Worm (Caenorhabditis elegans) whole organism, L1 larva: Measurements from ENCODE around the gene srxa-10.

Experiments used
- C04F5.9 ChIP-seq: sonication (generic microtip); optimal IDR thresholded peaks from 2 replicates; lab custom pipeline; 2016; ENCODE audit warnings: missing genetic modification characterization, missing compliant biosample characterization
- ets-5 ChIP-seq: fragments of 200-800 bp; sonication (Bioruptor generic); IDR thresholded peaks from 2 replicates; pipeline ENCODE4 v1.3.6; 2022; ENCODE audit warnings: missing genetic modification characterization, missing compliant biosample characterization
- mdl-1 ChIP-seq, 2 experiments: fragments of 150-350 bp; optimal IDR thresholded peaks; 2 replicates each; lab custom pipeline; 2014 to 2017; ENCODE audit warnings: missing biosample characterization in 2 of 2, missing genetic modification characterization in 2 of 2, inconsistent platforms in 1 of 2
- pqm-1 ChIP-seq: sonication (generic microtip); optimal IDR thresholded peaks from 3 replicates; lab custom pipeline; 2017; ENCODE audit warnings: missing biosample characterization, missing genetic modification characterization

DNA sequence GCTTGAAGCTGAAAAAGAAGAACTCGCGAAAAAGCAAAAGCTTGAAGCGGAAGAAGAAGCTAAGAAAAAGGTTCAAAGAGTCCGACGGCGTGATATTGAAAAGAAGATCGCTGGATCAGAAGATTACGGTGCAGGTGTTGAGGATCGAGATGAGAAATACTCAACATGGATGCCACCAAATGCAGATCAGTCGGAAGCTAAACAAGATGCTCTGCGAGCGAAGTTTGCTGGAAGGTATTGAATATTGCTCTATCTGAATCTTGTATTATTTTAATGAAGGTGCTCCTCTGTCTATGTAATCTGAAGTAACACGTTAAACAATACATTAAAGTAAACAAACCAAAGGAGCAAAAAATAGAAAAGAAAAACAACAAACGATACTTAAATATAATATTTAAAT lies 5.7 kb upstream of the srxa-10 start:
- TF ChIP-seq ets-5 (GFP tag; lab: Robert Waterston, UW) (no peak), pqm-1 (tag; lab: Kevin White, UChicago) (no peak), mdl-1 (tag; optimal IDR thresholded peaks at IDR 0.05; lab: Kevin White, UChicago) (no peak), C04F5.9 (no peak)
